Worm (Caenorhabditis elegans) whole organism, L3 larva: ENCODE measurements around the gene Y36E3A.2.

Source experiments
- R02D3.7 ChIP-seq: fragments of 150-350 bp; optimal IDR thresholded peaks from 2 replicates; lab custom pipeline; 2014; ENCODE audit warnings: missing biosample characterization, missing genetic modification characterization
- ZK546.5 ChIP-seq: sonication (generic microtip); optimal IDR thresholded peaks from 2 replicates; lab custom pipeline; 2017; ENCODE audit warnings: missing biosample characterization, missing genetic modification characterization
- aly-2 ChIP-seq: fragments of 150-350 bp; optimal IDR thresholded peaks from 2 replicates; lab custom pipeline; 2014; ENCODE audit warnings: missing biosample characterization, missing genetic modification characterization
- ama-1 ChIP-seq: fragments of 150-350 bp; optimal IDR thresholded peaks from 2 replicates; lab custom pipeline; 2018
- ceh-28 ChIP-seq: fragments of 150-350 bp; optimal IDR thresholded peaks from 2 replicates; lab custom pipeline; 2014; ENCODE audit warnings: missing biosample characterization, missing genetic modification reagents, missing genetic modification characterization
- ceh-82 ChIP-seq: fragments of 150-350 bp; optimal IDR thresholded peaks from 2 replicates; lab custom pipeline; 2014; ENCODE audit warnings: missing biosample characterization, missing genetic modification characterization
- ceh-9 ChIP-seq: sonication (generic microtip); optimal IDR thresholded peaks from 2 replicates; lab custom pipeline; 2018; ENCODE audit warnings: missing biosample characterization, missing genetic modification characterization
- daf-12 ChIP-seq: fragments of 150-350 bp; optimal IDR thresholded peaks from 2 replicates; lab custom pipeline; 2014; ENCODE audit warnings: missing biosample characterization, missing genetic modification reagents, missing genetic modification characterization
- egl-27 ChIP-seq: sonication (generic microtip); optimal IDR thresholded peaks from 4 replicates; lab custom pipeline; 2017; ENCODE audit warnings: missing biosample characterization, missing genetic modification reagents, missing genetic modification characterization
- egl-5 ChIP-seq: fragments of 150-350 bp; optimal IDR thresholded peaks from 2 replicates; lab custom pipeline; 2017; ENCODE audit warnings: missing biosample characterization, missing genetic modification reagents, missing genetic modification characterization, inconsistent platforms
- elt-1 ChIP-seq: fragments of 150-350 bp; optimal IDR thresholded peaks from 2 replicates; lab custom pipeline; 2014; ENCODE audit warnings: missing biosample characterization, missing genetic modification characterization
- elt-2 ChIP-seq: sonication (generic microtip); optimal IDR thresholded peaks from 2 replicates; lab custom pipeline; 2016; ENCODE audit warnings: missing genetic modification reagents, mild to moderate bottlenecking, missing genetic modification characterization, missing compliant biosample characterization
- elt-3 ChIP-seq, 3 experiments: fragments of 150-350 bp in 1 of 3; sonication (generic microtip) in 2 of 3; optimal IDR thresholded peaks; 2 replicates in 2 of 3; 4 replicates in 1 of 3; lab custom pipeline; 2014 to 2017; ENCODE audit warnings: missing biosample characterization in 3 of 3, missing genetic modification characterization in 3 of 3
- eor-1 ChIP-seq, 2 experiments: fragments of 150-350 bp; optimal IDR thresholded peaks; 2 replicates each; lab custom pipeline; 2014 to 2018; ENCODE audit warnings: missing biosample characterization in 2 of 2, missing genetic modification characterization in 2 of 2
- fkh-10 ChIP-seq: sonication (generic microtip); optimal IDR thresholded peaks from 2 replicates; lab custom pipeline; 2017; ENCODE audit warnings: missing biosample characterization, missing genetic modification reagents, missing genetic modification characterization
- fkh-2 ChIP-seq: fragments of 150-350 bp; optimal IDR thresholded peaks from 2 replicates; lab custom pipeline; 2014; ENCODE audit warnings: missing biosample characterization, missing genetic modification reagents, missing genetic modification characterization
- fos-1 ChIP-seq: fragments of 150-350 bp; optimal IDR thresholded peaks from 2 replicates; lab custom pipeline; 2014; ENCODE audit warnings: missing biosample characterization, missing genetic modification characterization
- hmg-11 ChIP-seq: sonication (generic microtip); optimal IDR thresholded peaks from 2 replicates; lab custom pipeline; 2016; ENCODE audit warnings: missing genetic modification characterization, missing compliant biosample characterization
- jun-1 ChIP-seq: fragments of 150-350 bp; optimal IDR thresholded peaks from 2 replicates; lab custom pipeline; 2014; ENCODE audit warnings: missing biosample characterization, missing genetic modification reagents, missing genetic modification characterization
- lin-39 ChIP-seq: fragments of 150-350 bp; optimal IDR thresholded peaks from 2 replicates; lab custom pipeline; 2018; ENCODE audit warnings: missing biosample characterization, missing genetic modification reagents, missing genetic modification characterization
- lsy-12 ChIP-seq: sonication (generic microtip); optimal IDR thresholded peaks from 2 replicates; lab custom pipeline; 2016; ENCODE audit warnings: mild to moderate bottlenecking, missing genetic modification characterization, missing compliant biosample characterization
- mdl-1 ChIP-seq: fragments of 150-350 bp; optimal IDR thresholded peaks from 2 replicates; lab custom pipeline; 2014; ENCODE audit warnings: missing biosample characterization, missing genetic modification characterization
- mml-1 ChIP-seq: fragments of 150-350 bp; sonication (generic microtip); optimal IDR thresholded peaks from 3 replicates; lab custom pipeline; 2014; ENCODE audit warnings: missing biosample characterization, missing genetic modification characterization
- nhr-11 ChIP-seq: fragments of 150-350 bp; optimal IDR thresholded peaks from 2 replicates; lab custom pipeline; 2014; ENCODE audit warnings: missing biosample characterization, missing genetic modification characterization
- nhr-237 ChIP-seq: fragments of 150-350 bp; optimal IDR thresholded peaks from 2 replicates; lab custom pipeline; 2014; ENCODE audit warnings: missing biosample characterization, missing genetic modification characterization
- nhr-25 ChIP-seq: sonication (generic microtip); optimal IDR thresholded peaks from 2 replicates; lab custom pipeline; 2017; ENCODE audit warnings: missing biosample characterization, missing genetic modification characterization
- nhr-28 ChIP-seq: fragments of 150-350 bp; optimal IDR thresholded peaks from 2 replicates; lab custom pipeline; 2014; ENCODE audit warnings: missing biosample characterization, missing genetic modification characterization
- nhr-43 ChIP-seq: sonication (generic microtip); optimal IDR thresholded peaks from 2 replicates; lab custom pipeline; 2016; ENCODE audit warnings: mild to moderate bottlenecking, missing genetic modification characterization, missing compliant biosample characterization; ENCODE audit not compliant: poor library complexity, severe bottlenecking
- nhr-76 ChIP-seq: fragments of 150-350 bp; sonication (generic microtip); optimal IDR thresholded peaks from 5 replicates; lab custom pipeline; 2014; ENCODE audit warnings: missing biosample characterization, missing genetic modification characterization
- nhr-77 ChIP-seq: fragments of 150-350 bp; optimal IDR thresholded peaks from 2 replicates; lab custom pipeline; 2014; ENCODE audit warnings: missing biosample characterization, missing genetic modification characterization
- pha-4 ChIP-seq: fragments of 150-350 bp; optimal IDR thresholded peaks from 2 replicates; lab custom pipeline; 2014; ENCODE audit warnings: missing biosample characterization, missing genetic modification reagents, missing genetic modification characterization
- pqm-1 ChIP-seq: fragments of 150-350 bp; optimal IDR thresholded peaks from 2 replicates; lab custom pipeline; 2017; ENCODE audit warnings: missing biosample characterization, missing genetic modification characterization, inconsistent platforms
- sea-2 ChIP-seq: fragments of 150-350 bp; sonication (generic microtip); optimal IDR thresholded peaks from 4 replicates; lab custom pipeline; 2014; ENCODE audit warnings: missing biosample characterization, missing genetic modification reagents, missing genetic modification characterization
- snpc-4 ChIP-seq: fragments of 150-350 bp; optimal IDR thresholded peaks from 2 replicates; lab custom pipeline; 2014; ENCODE audit warnings: missing biosample characterization, missing genetic modification characterization
- tbx-2 ChIP-seq: sonication (generic microtip); optimal IDR thresholded peaks from 2 replicates; lab custom pipeline; 2016; ENCODE audit warnings: mild to moderate bottlenecking, missing genetic modification characterization, missing compliant biosample characterization
- unc-39 ChIP-seq: sonication (generic microtip); optimal IDR thresholded peaks from 4 replicates; lab custom pipeline; 2017; ENCODE audit warnings: missing biosample characterization, missing genetic modification characterization
- unc-62 ChIP-seq: fragments of 150-350 bp; sonication (generic microtip); optimal IDR thresholded peaks from 4 replicates; lab custom pipeline; 2014; ENCODE audit warnings: missing biosample characterization, missing genetic modification reagents, missing genetic modification characterization
- zag-1 ChIP-seq: fragments of 150-350 bp; optimal IDR thresholded peaks from 2 replicates; lab custom pipeline; 2014; ENCODE audit warnings: missing biosample characterization, missing genetic modification characterization
- ztf-11 ChIP-seq: fragments of 150-350 bp; optimal IDR thresholded peaks from 2 replicates; lab custom pipeline; 2014; ENCODE audit warnings: missing biosample characterization, missing genetic modification characterization

Y36E3A.2 gene

ce11 chrV:15380857-15381256 lies 45.0 kb upstream of the Y36E3A.2 start, which contains the start of gene dhs-23:
Gene dhs-23 (plus strand): TSS chrV:15381219.
- TF ChIP-seq ama-1 (no peak), unc-62 (GFP tag; lab: Kevin White, UChicago) (no peak), elt-1 (no peak), ztf-11 (tag; lab: Kevin White, UChicago) (no peak), lin-39 (tag; lab: Kevin White, UChicago) (no peak), eor-1 (tag; optimal IDR thresholded peaks at IDR 0.05; lab: Kevin White, UChicago) (no peak), nhr-76 (tag; lab: Kevin White, UChicago) (no peak), nhr-77 (no peak), egl-5 (tag; lab: Kevin White, UChicago) (no peak), lsy-12 (no peak), egl-27 (tag; lab: Kevin White, UChicago) (no peak), elt-2 (tag; lab: Kevin White, UChicago) (no peak), jun-1 (no peak), fos-1 (tag; lab: Kevin White, UChicago) (no peak), fkh-2 (no peak), zag-1 (tag; lab: Kevin White, UChicago) (no peak)
- TF ChIP-seq, all 47 proteins: peak for 0

- TF ChIP-seq jun-1 (no peak), ceh-9 (tag; lab: Kevin White, UChicago) (no peak), eor-1 (tag; optimal IDR thresholded peaks at IDR 0.05; lab: Kevin White, UChicago) (no peak), fkh-10 (GFP tag; lab: Kevin White, UChicago) (no peak), nhr-43 (tag; lab: Kevin White, UChicago) (no peak), nhr-11 (tag; lab: Kevin White, UChicago) (no peak), fos-1 (tag; lab: Kevin White, UChicago) (no peak), ztf-11 (tag; lab: Kevin White, UChicago) (no peak), nhr-76 (tag; lab: Kevin White, UChicago) (no peak), fkh-2 (no peak), hmg-11 (tag; lab: Kevin White, UChicago) (no peak), daf-12 (tag; lab: Kevin White, UChicago) (no peak), egl-27 (tag; lab: Kevin White, UChicago) (no peak)
Measured at ce11 chrV:15383739-15384138, 42.1 kb upstream of the Y36E3A.2 start, which contains the start of gene str-88. Gene str-88 (minus strand): TSS chrV:15383839.

ce11 chrV:15384733-15385132 lies 41.1 kb upstream of the Y36E3A.2 start, which contains the start of gene str-102:
Gene str-102 (plus strand): TSS chrV:15385033.
- TF ChIP-seq R02D3.7 (tag; lab: Kevin White, UChicago) (no peak), daf-12 (tag; lab: Kevin White, UChicago) (no peak), nhr-28 (tag; lab: Kevin White, UChicago) (no peak), ceh-28 (no peak), elt-3 (tag; optimal IDR thresholded peaks at IDR 0.05; lab: Kevin White, UChicago) (no peak), eor-1 (tag; optimal IDR thresholded peaks at IDR 0.05; lab: Kevin White, UChicago) (no peak), pha-4 (tag; lab: Kevin White, UChicago) (no peak), ZK546.5 (tag; lab: Kevin White, UChicago) (no peak), tbx-2 (no peak), mml-1 (tag; lab: Kevin White, UChicago) (no peak), aly-2 (tag; lab: Kevin White, UChicago) (no peak), pqm-1 (tag; lab: Kevin White, UChicago) (no peak), sea-2 (no peak)

- no peak for TF ChIP-seq mml-1 (tag; lab: Kevin White, UChicago)
- TF ChIP-seq jun-1 = no peak
- no peak for TF ChIP-seq hmg-11 (tag; lab: Kevin White, UChicago)
- TF ChIP-seq egl-27 (tag; lab: Kevin White, UChicago) = no peak
- no peak for TF ChIP-seq fkh-10 (GFP tag; lab: Kevin White, UChicago)
- no peak for TF ChIP-seq tbx-2
- no peak for TF ChIP-seq pqm-1 (tag; lab: Kevin White, UChicago)
- TF ChIP-seq unc-39 (tag; lab: Kevin White, UChicago) = no peak
- TF ChIP-seq mdl-1 = no peak
- TF ChIP-seq fkh-2 = no peak
- no peak for TF ChIP-seq lsy-12
- TF ChIP-seq snpc-4 = no peak
- no peak for TF ChIP-seq elt-2 (tag; lab: Kevin White, UChicago)
- TF ChIP-seq nhr-25 (tag; lab: Kevin White, UChicago) = no peak
- no peak for TF ChIP-seq ceh-82 (tag; lab: Kevin White, UChicago)
- no peak for TF ChIP-seq ztf-11 (tag; lab: Kevin White, UChicago)
- TF ChIP-seq nhr-237 = no peak
- no peak for TF ChIP-seq nhr-77
- no peak for TF ChIP-seq nhr-28 (tag; lab: Kevin White, UChicago)
Measured at ce11 chrV:15388820-15389384, 36.9 kb upstream of the Y36E3A.2 start, which contains the start of gene srh-170. Gene srh-170 (minus strand): TSS chrV:15388870.
